Worm (Caenorhabditis elegans): Measurements from ENCODE around the gene K10C9.4.

ce11 chrV:1015194-1015593 lies 37.6 kb downstream of the K10C9.4 start:
- TF ChIP-seq ama-1 (optimal IDR thresholded peaks at IDR 0.05) (no peak), ama-1 (GFP tag; optimal IDR thresholded peaks at IDR 0.05) (no peak), zfh-2 (GFP tag; conservative IDR thresholded peaks at IDR 0.05) (no peak), lag-1 (GFP tag; IDR thresholded peaks at IDR 0.05) (no peak)

All from whole organism, young adult.